Worm (Caenorhabditis elegans) whole organism, early embryonic: Measurements from ENCODE around the gene M142.5.

ENCODE experiments used
- B0310.2 ChIP-seq: sonication (generic microtip); optimal IDR thresholded peaks from 2 replicates; lab custom pipeline; 2016; ENCODE audit warnings: mild to moderate bottlenecking, missing genetic modification characterization, missing compliant biosample characterization
- aly-1 ChIP-seq: sonication (generic microtip); optimal IDR thresholded peaks from 2 replicates; lab custom pipeline; 2016; ENCODE audit warnings: missing genetic modification characterization, missing compliant biosample characterization
- ama-1 ChIP-seq: fragments of 150-350 bp; optimal IDR thresholded peaks from 2 replicates; lab custom pipeline; 2014
- ceh-36 ChIP-seq: sonication (generic microtip); optimal IDR thresholded peaks from 2 replicates; lab custom pipeline; 2016; ENCODE audit warnings: missing genetic modification characterization, inconsistent platforms, missing compliant biosample characterization
- sea-1 ChIP-seq: fragments of 200-800 bp; sonication (Bioruptor generic); conservative IDR thresholded peaks from 2 replicates; pipeline ENCODE4 v1.3.6; 2022; ENCODE audit warnings: missing genetic modification characterization, missing compliant biosample characterization
- tbx-11 ChIP-seq: fragments of 200-800 bp; sonication (Bioruptor generic); IDR thresholded peaks from 2 replicates; pipeline ENCODE4 v1.3.6; 2022; ENCODE audit warnings: missing genetic modification characterization, missing compliant biosample characterization
- tra-4 ChIP-seq: sonication (generic microtip); optimal IDR thresholded peaks from 2 replicates; lab custom pipeline; 2017; ENCODE audit warnings: missing genetic modification characterization, missing compliant biosample characterization

ce11 chrIII:10957236-10957635 is 26.2 kb downstream of the M142.5 start:
- TF ChIP-seq ceh-36 (tag; lab: Kevin White, UChicago): no peak
- TF ChIP-seq ama-1 (lab: Kevin White, UChicago): no peak
- no peak for TF ChIP-seq sea-1 (GFP tag; lab: Robert Waterston, UW)
- no peak for TF ChIP-seq B0310.2 (tag; lab: Kevin White, UChicago)
- no peak for TF ChIP-seq tbx-11
- TF ChIP-seq aly-1: no peak
- no peak for TF ChIP-seq tra-4 (tag; lab: Kevin White, UChicago)
